Fruit fly (Drosophila melanogaster) whole organism, prepupa: ENCODE data around the gene CG3009.
A peak's percentile ranks its signal among the peaks of the same experiment; 100 is the strongest.

Experiments
- Blimp-1 ChIP-seq: fragments of 200-800 bp; sonication (Bioruptor generic); optimal IDR thresholded peaks from 3 replicates; lab custom pipeline; 2017; ENCODE audit warnings: missing biosample characterization, missing genetic modification characterization, mild to moderate bottlenecking, moderate library complexity, missing genetic modification reagents
- CG10631 ChIP-seq: fragments of 200-800 bp; sonication (Bioruptor generic); optimal IDR thresholded peaks from 2 replicates; lab custom pipeline; 2016; ENCODE audit warnings: missing biosample characterization, missing genetic modification characterization
- CG10669 ChIP-seq: fragments of 200-800 bp; sonication (Bioruptor generic); optimal IDR thresholded peaks from 3 replicates; lab custom pipeline; 2018; ENCODE audit warnings: missing biosample characterization, mild to moderate bottlenecking, missing genetic modification characterization, moderate library complexity
- CG11294 ChIP-seq: fragments of 200-800 bp; sonication (Bioruptor generic); IDR thresholded peaks from 2 replicates; pipeline ENCODE4 v1.3.6; 2022; ENCODE audit warnings: missing biosample characterization, missing genetic modification characterization
- CG11762 ChIP-seq: fragments of 200-800 bp; sonication (Bioruptor generic); optimal IDR thresholded peaks from 3 replicates; lab custom pipeline; 2016; ENCODE audit warnings: missing biosample characterization, missing genetic modification characterization; ENCODE audit not compliant: insufficient read depth
- CG11902 ChIP-seq: fragments of 200-800 bp; sonication (Bioruptor generic); optimal IDR thresholded peaks from 3 replicates; lab custom pipeline; 2016; ENCODE audit warnings: missing biosample characterization, missing genetic modification characterization
- CG15336 ChIP-seq: fragments of 200-800 bp; sonication (Bioruptor generic); IDR thresholded peaks from 2 replicates; pipeline ENCODE4 v1.3.6; 2022; ENCODE audit warnings: missing biosample characterization, missing genetic modification characterization
- CG1621 ChIP-seq: fragments of 200-800 bp; sonication (Bioruptor generic); optimal IDR thresholded peaks from 3 replicates; lab custom pipeline; 2018; ENCODE audit warnings: missing biosample characterization, mild to moderate bottlenecking, missing genetic modification characterization
- CG16779 ChIP-seq: fragments of 200-800 bp; sonication (Bioruptor generic); optimal IDR thresholded peaks from 3 replicates; lab custom pipeline; 2017; ENCODE audit warnings: missing biosample characterization, mild to moderate bottlenecking, missing genetic modification characterization
- CG3032 ChIP-seq: fragments of 200-800 bp; optimal IDR thresholded peaks from 2 replicates; lab custom pipeline; 2019; ENCODE audit warnings: missing biosample characterization, mild to moderate bottlenecking, missing genetic modification characterization, moderate library complexity
- CG31627 ChIP-seq: fragments of 200-800 bp; sonication (Bioruptor generic); optimal IDR thresholded peaks from 3 replicates; lab custom pipeline; 2016; ENCODE audit warnings: missing biosample characterization, missing genetic modification characterization
- CG3919 ChIP-seq: fragments of 200-800 bp; sonication (Bioruptor generic); optimal IDR thresholded peaks from 3 replicates; lab custom pipeline; 2016; ENCODE audit warnings: missing biosample characterization, missing genetic modification characterization
- CG4318 ChIP-seq: fragments of 200-800 bp; sonication (Bioruptor generic); optimal IDR thresholded peaks from 3 replicates; lab custom pipeline; 2017; ENCODE audit warnings: missing biosample characterization, mild to moderate bottlenecking, missing genetic modification characterization
- CG6276 ChIP-seq: fragments of 200-800 bp; sonication (Bioruptor generic); optimal IDR thresholded peaks from 2 replicates; lab custom pipeline; 2017; ENCODE audit warnings: missing biosample characterization, mild to moderate bottlenecking, missing genetic modification characterization
- CG6792 ChIP-seq: fragments of 200-800 bp; sonication (Bioruptor generic); optimal IDR thresholded peaks from 3 replicates; lab custom pipeline; 2016; ENCODE audit warnings: missing biosample characterization, missing genetic modification characterization
- CG6808 ChIP-seq: fragments of 200-800 bp; sonication (Bioruptor generic); optimal IDR thresholded peaks from 3 replicates; lab custom pipeline; 2017; ENCODE audit warnings: missing biosample characterization, missing genetic modification characterization, mild to moderate bottlenecking, moderate library complexity, missing genetic modification reagents
- CG6854 ChIP-seq: fragments of 200-800 bp; sonication (Bioruptor generic); optimal IDR thresholded peaks from 2 replicates; lab custom pipeline; 2017; ENCODE audit warnings: missing biosample characterization, mild to moderate bottlenecking, missing genetic modification characterization
- CG7368 ChIP-seq: fragments of 200-800 bp; sonication (Bioruptor generic); optimal IDR thresholded peaks from 3 replicates; lab custom pipeline; 2016; ENCODE audit warnings: missing biosample characterization, missing genetic modification characterization
- CG8119 ChIP-seq: fragments of 200-800 bp; sonication (Bioruptor generic); IDR thresholded peaks from 3 replicates; pipeline ENCODE4 v1.3.6; 2022; ENCODE audit warnings: missing biosample characterization, missing genetic modification characterization
- CG8319 ChIP-seq: fragments of 200-800 bp; sonication (Bioruptor generic); optimal IDR thresholded peaks from 3 replicates; lab custom pipeline; 2016; ENCODE audit warnings: missing biosample characterization, missing genetic modification characterization
- CG8632 ChIP-seq: fragments of 200-800 bp; sonication (Bioruptor generic); optimal IDR thresholded peaks from 3 replicates; lab custom pipeline; 2016; ENCODE audit warnings: missing biosample characterization, missing genetic modification characterization
- CG9139 ChIP-seq: fragments of 200-800 bp; sonication (Bioruptor generic); optimal IDR thresholded peaks from 3 replicates; lab custom pipeline; 2017; ENCODE audit warnings: missing biosample characterization, mild to moderate bottlenecking, missing genetic modification characterization
- Eip75B ChIP-seq: fragments of 200-800 bp; sonication (Bioruptor generic); optimal IDR thresholded peaks from 3 replicates; lab custom pipeline; 2016; ENCODE audit warnings: missing biosample characterization, missing genetic modification characterization
- Ets96B ChIP-seq: fragments of 200-800 bp; optimal IDR thresholded peaks from 2 replicates; lab custom pipeline; 2019; ENCODE audit warnings: missing biosample characterization, mild to moderate bottlenecking, missing genetic modification characterization, moderate library complexity
- Gug ChIP-seq: fragments of 200-800 bp; sonication (Bioruptor generic); IDR thresholded peaks from 2 replicates; pipeline ENCODE4 v1.3.6; 2022; ENCODE audit warnings: missing biosample characterization, missing genetic modification characterization
- Hr38 ChIP-seq: sonication (Bioruptor generic); optimal IDR thresholded peaks from 2 replicates; lab custom pipeline; 2016; ENCODE audit warnings: missing biosample characterization, missing genetic modification characterization
- Hr39 ChIP-seq: fragments of 200-800 bp; sonication (Bioruptor generic); optimal IDR thresholded peaks from 2 replicates; lab custom pipeline; 2016; ENCODE audit warnings: missing biosample characterization, missing genetic modification characterization
- Lpt ChIP-seq: fragments of 200-800 bp; sonication (Bioruptor generic); optimal IDR thresholded peaks from 3 replicates; lab custom pipeline; 2016; ENCODE audit warnings: missing biosample characterization, missing genetic modification characterization
- Met ChIP-seq: fragments of 200-800 bp; sonication (Bioruptor generic); optimal IDR thresholded peaks from 3 replicates; lab custom pipeline; 2016; ENCODE audit warnings: missing biosample characterization, missing genetic modification characterization
- OdsH ChIP-seq: fragments of 200-800 bp; sonication (Bioruptor generic); optimal IDR thresholded peaks from 3 replicates; lab custom pipeline; 2016; ENCODE audit warnings: missing biosample characterization, missing genetic modification characterization
- Smox ChIP-seq: fragments of 200-800 bp; sonication (Bioruptor generic); optimal IDR thresholded peaks from 3 replicates; lab custom pipeline; 2016; ENCODE audit warnings: missing biosample characterization, missing genetic modification characterization
- Sox102F ChIP-seq: fragments of 200-800 bp; sonication (Bioruptor generic); optimal IDR thresholded peaks from 2 replicates; lab custom pipeline; 2016; ENCODE audit warnings: missing biosample characterization, mild to moderate bottlenecking, missing genetic modification characterization
- Sox14 ChIP-seq: fragments of 200-800 bp; sonication (Bioruptor generic); optimal IDR thresholded peaks from 3 replicates; lab custom pipeline; 2016; ENCODE audit warnings: missing biosample characterization, missing genetic modification characterization
- Sox15 ChIP-seq: fragments of 200-800 bp; sonication (Bioruptor generic); optimal IDR thresholded peaks from 3 replicates; lab custom pipeline; 2016; ENCODE audit warnings: missing biosample characterization, missing genetic modification characterization
- achi ChIP-seq: fragments of 200-800 bp; sonication (Bioruptor generic); optimal IDR thresholded peaks from 3 replicates; lab custom pipeline; 2016; ENCODE audit warnings: missing biosample characterization, missing genetic modification characterization
- acj6 ChIP-seq: fragments of 200-800 bp; sonication (Bioruptor generic); optimal IDR thresholded peaks from 3 replicates; lab custom pipeline; 2016; ENCODE audit warnings: missing biosample characterization, missing genetic modification characterization
- cyc ChIP-seq: fragments of 200-800 bp; sonication (Bioruptor generic); optimal IDR thresholded peaks from 3 replicates; lab custom pipeline; 2016; ENCODE audit warnings: missing biosample characterization, missing genetic modification characterization
- dac ChIP-seq: fragments of 200-800 bp; sonication (Bioruptor generic); optimal IDR thresholded peaks from 2 replicates; lab custom pipeline; 2017; ENCODE audit warnings: missing biosample characterization, mild to moderate bottlenecking, missing genetic modification characterization
- dsx ChIP-seq: fragments of 200-800 bp; optimal IDR thresholded peaks from 3 replicates; lab custom pipeline; 2019; ENCODE audit warnings: missing biosample characterization, mild to moderate bottlenecking, missing genetic modification characterization, moderate library complexity; ENCODE audit not compliant: poor library complexity, severe bottlenecking
- eg ChIP-seq: fragments of 200-800 bp; sonication (Bioruptor generic); IDR thresholded peaks from 3 replicates; pipeline ENCODE4 v1.3.6; 2022; ENCODE audit warnings: missing biosample characterization, missing genetic modification characterization
- esn ChIP-seq: fragments of 200-800 bp; sonication (Bioruptor generic); optimal IDR thresholded peaks from 2 replicates; lab custom pipeline; 2016; ENCODE audit warnings: missing biosample characterization, mild to moderate bottlenecking, missing genetic modification characterization, moderate library complexity
- fd85E ChIP-seq: fragments of 200-800 bp; sonication (Bioruptor generic); optimal IDR thresholded peaks from 3 replicates; lab custom pipeline; 2016; ENCODE audit warnings: missing biosample characterization, missing genetic modification characterization
- fkh ChIP-seq: fragments of 200-800 bp; sonication (Bioruptor generic); optimal IDR thresholded peaks from 3 replicates; lab custom pipeline; 2017; ENCODE audit warnings: missing biosample characterization, mild to moderate bottlenecking, missing genetic modification characterization, moderate library complexity
- lz ChIP-seq: fragments of 200-800 bp; sonication (Bioruptor generic); optimal IDR thresholded peaks from 3 replicates; lab custom pipeline; 2016; ENCODE audit warnings: missing biosample characterization, missing genetic modification characterization
- salr ChIP-seq, 2 experiments: fragments of 200-800 bp; sonication (Bioruptor generic); optimal IDR thresholded peaks; 3 replicates each; lab custom pipeline; 2016 to 2018; ENCODE audit warnings: missing biosample characterization in 2 of 2, missing genetic modification characterization in 2 of 2, mild to moderate bottlenecking in 1 of 2
- spab ChIP-seq: fragments of 200-800 bp; sonication (Bioruptor generic); optimal IDR thresholded peaks from 2 replicates; lab custom pipeline; 2017; ENCODE audit warnings: missing biosample characterization, mild to moderate bottlenecking, missing genetic modification characterization, missing genetic modification reagents
- svp ChIP-seq: fragments of 200-800 bp; sonication (Bioruptor generic); peaks from one replicate; lab custom pipeline; 2016; ENCODE audit warnings: missing biosample characterization, missing genetic modification characterization
- topi ChIP-seq: fragments of 200-800 bp; sonication (Bioruptor generic); optimal IDR thresholded peaks from 3 replicates; lab custom pipeline; 2016; ENCODE audit warnings: missing biosample characterization, missing genetic modification characterization

The CG3009 gene

DNA sequence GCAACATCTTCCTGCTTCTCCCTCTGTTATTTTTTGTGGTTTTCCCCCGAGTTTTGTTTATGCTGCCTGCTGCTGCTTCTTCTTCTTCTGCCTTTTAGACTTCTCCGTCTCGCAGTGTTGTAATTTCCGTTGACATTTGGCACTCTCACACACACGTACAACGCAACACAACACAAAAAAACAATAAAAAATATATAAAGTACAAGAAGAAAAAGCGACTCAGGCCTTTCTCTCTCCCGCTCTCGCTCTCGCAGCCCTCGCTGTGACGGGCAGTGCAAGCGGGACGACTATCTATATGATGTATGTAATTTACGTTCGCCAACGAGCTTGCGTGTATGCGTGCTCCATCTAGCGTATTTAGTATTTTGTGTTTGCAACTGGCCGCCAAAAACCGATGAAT, 19.6 kb upstream of the CG3009 start (continued):
- TF ChIP-seq CG16779 (tag; lab: Kevin White, UChicago) (peak; percentile 83), Hr38 (GFP tag; lab: Kevin White, UChicago) (no peak), CG8319 (GFP tag; lab: Kevin White, UChicago) (no peak), CG7368 (GFP tag; lab: Kevin White, UChicago) (no peak), achi (GFP tag; lab: Kevin White, UChicago) (peak; percentile 60), dac (GFP tag; lab: Kevin White, UChicago) (peak; percentile 75), CG9139 (GFP tag; lab: Kevin White, UChicago) (peak; percentile 82), CG4318 (GFP tag; lab: Kevin White, UChicago) (peak; percentile 25), dsx (GFP tag; lab: Kevin White, UChicago) (peak; percentile 65), CG6792 (no peak), cyc (no peak), lz (GFP tag; lab: Kevin White, UChicago) (peak; percentile 14), CG8632 (peak; percentile 37), Sox15 (GFP tag; lab: Kevin White, UChicago) (no peak), CG11294 (0 out of 2 replicates have a peak, but pooled peaks have one; percentile 13), Hr39 (GFP tag; lab: Kevin White, UChicago) (no peak), fd85E (GFP tag; lab: Kevin White, UChicago) (no peak), esn (peak; percentile 11), CG15336 (peak; percentile 73), CG6808 (peak; percentile 81), spab (peak; percentile 71), topi (GFP tag; lab: Kevin White, UChicago) (peak; percentile 43), CG11902 (GFP tag; lab: Kevin White, UChicago) (no peak)
- TF ChIP-seq, all 60 proteins: peak for 47

DNA sequence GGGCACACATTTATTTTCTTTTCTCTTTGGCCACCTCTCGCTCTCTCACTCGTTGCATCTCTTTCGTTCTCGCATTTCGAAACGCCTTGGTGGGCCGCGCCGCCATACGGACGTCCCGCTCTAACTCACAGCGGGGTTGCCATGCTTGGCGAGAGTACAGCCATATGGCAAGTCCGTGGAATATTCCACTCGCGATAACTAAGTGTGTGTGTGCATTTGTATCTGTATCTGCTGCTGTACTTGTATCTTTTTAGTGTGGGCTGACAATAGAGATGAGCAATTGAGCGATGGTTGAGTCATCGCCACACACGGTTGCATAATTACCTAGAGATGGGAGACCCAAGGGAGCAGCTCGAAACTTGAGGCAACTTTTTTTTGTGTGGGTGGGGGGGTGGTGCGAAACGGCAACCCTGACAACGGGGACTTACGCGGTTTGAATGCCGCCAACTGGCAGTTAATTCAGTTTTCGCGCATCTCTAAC, 18.0 kb upstream of the CG3009 start:
- TF ChIP-seq CG8632 (peak; percentile 77), dac (GFP tag; lab: Kevin White, UChicago) (peak; percentile 60), Hr38 (GFP tag; lab: Kevin White, UChicago) (peak; percentile 38), CG8119 (GFP tag; lab: Robert Waterston, UW) (peak; percentile 78), CG10631 (GFP tag; lab: Kevin White, UChicago) (peak; percentile 80), CG8319 (GFP tag; lab: Kevin White, UChicago) (peak; percentile 73), CG3919 (GFP tag; lab: Kevin White, UChicago) (peak; percentile 82), Blimp-1 (GFP tag; lab: Kevin White, UChicago) (peak; percentile 54), esn (peak; percentile 84), CG7368 (GFP tag; lab: Kevin White, UChicago) (peak; percentile 80), CG6854 (GFP tag; lab: Kevin White, UChicago) (peak; percentile 67), spab (peak; percentile 17), CG16779 (tag; lab: Kevin White, UChicago) (peak; percentile 66), Smox (GFP tag; lab: Kevin White, UChicago) (peak; percentile 87), CG3032 (tag; lab: Kevin White, UChicago) (peak; percentile 67), CG11762 (GFP tag; lab: Kevin White, UChicago) (peak; percentile 8), Sox14 (GFP tag; lab: Kevin White, UChicago) (peak; percentile 82), Met (GFP tag; lab: Kevin White, UChicago) (peak; percentile 86), fkh (GFP tag; lab: Kevin White, UChicago) (peak; percentile 89), CG6276 (peak; percentile 72), CG1621 (tag; lab: Kevin White, UChicago) (peak; percentile 74), Sox102F (GFP tag; lab: Kevin White, UChicago) (peak; percentile 77), svp (GFP tag; lab: Kevin White, UChicago) (peak; percentile 95), topi (GFP tag; lab: Kevin White, UChicago) (peak; percentile 89), CG31627 (GFP tag; lab: Kevin White, UChicago) (peak; percentile 89), CG10669 (GFP tag; lab: Kevin White, UChicago) (peak; percentile 72), eg (GFP tag; lab: Robert Waterston, UW) (peak; percentile 92), salr (GFP tag; optimal IDR thresholded peaks at IDR 0.05; lab: Kevin White, UChicago) (peak; percentile 32 to 47), CG11902 (GFP tag; lab: Kevin White, UChicago) (peak; percentile 83), OdsH (GFP tag; lab: Kevin White, UChicago) (peak; percentile 84), CG15336 (peak; percentile 73), CG4318 (GFP tag; lab: Kevin White, UChicago) (peak; percentile 47), Ets96B (tag; lab: Kevin White, UChicago) (peak; percentile 61), Gug (peak; percentile 74), acj6 (peak; percentile 79), Eip75B (peak; percentile 68), Lpt (GFP tag; lab: Kevin White, UChicago) (peak; percentile 63)
